Worm (Caenorhabditis elegans) whole organism, L1 larva: Measurements from ENCODE around the gene C26E1.1.

Experiments used
- ces-1 ChIP-seq: fragments of 150-350 bp; optimal IDR thresholded peaks from 2 replicates; lab custom pipeline; 2014; ENCODE audit warnings: missing biosample characterization, missing genetic modification reagents, missing genetic modification characterization
- egl-27 ChIP-seq, 2 experiments: fragments of 150-350 bp in 1 of 2; sonication (generic microtip); optimal IDR thresholded peaks; 3 replicates each; lab custom pipeline; 2017 to 2018; ENCODE audit warnings: missing biosample characterization in 2 of 2, missing genetic modification characterization in 2 of 2, missing genetic modification reagents in 2 of 2
- fkh-8 ChIP-seq: sonication (generic microtip); optimal IDR thresholded peaks from 2 replicates; lab custom pipeline; 2016; ENCODE audit warnings: mild to moderate bottlenecking, missing genetic modification characterization, missing compliant biosample characterization
- lsy-2 ChIP-seq, 2 experiments: fragments of 150-350 bp; optimal IDR thresholded peaks; 2 replicates each; lab custom pipeline; 2014; ENCODE audit warnings: missing biosample characterization in 2 of 2, missing genetic modification characterization in 2 of 2
- nhr-11 ChIP-seq: fragments of 150-350 bp; optimal IDR thresholded peaks from 2 replicates; lab custom pipeline; 2014; ENCODE audit warnings: missing biosample characterization, missing genetic modification characterization
- snpc-4 ChIP-seq: fragments of 150-350 bp; optimal IDR thresholded peaks from 2 replicates; lab custom pipeline; 2014; ENCODE audit warnings: missing biosample characterization, missing genetic modification characterization
- tbx-2 ChIP-seq: sonication (generic microtip); optimal IDR thresholded peaks from 2 replicates; lab custom pipeline; 2016; ENCODE audit warnings: missing genetic modification characterization, missing compliant biosample characterization
- unc-86 ChIP-seq: sonication (generic microtip); optimal IDR thresholded peaks from 2 replicates; lab custom pipeline; 2016; ENCODE audit warnings: missing genetic modification characterization, missing compliant biosample characterization
- zip-4 ChIP-seq: fragments of 200-800 bp; sonication (Bioruptor generic); optimal IDR thresholded peaks from 2 replicates; lab custom pipeline; 2018; ENCODE audit warnings: mild to moderate bottlenecking, missing genetic modification characterization, moderate library complexity, missing compliant biosample characterization
- ztf-4 ChIP-seq: fragments of 150-350 bp; optimal IDR thresholded peaks from 2 replicates; lab custom pipeline; 2014; ENCODE audit warnings: missing biosample characterization, missing genetic modification characterization

ce11 chrV:13308616-13309015 is 11.3 kb downstream of the C26E1.1 start, which contains the start of gene C50B6.1:
- TF ChIP-seq unc-86 (tag; lab: Kevin White, UChicago) (no peak), ztf-4 (no peak), tbx-2 (tag; lab: Kevin White, UChicago) (no peak), egl-27 (tag; optimal IDR thresholded peaks at IDR 0.05; lab: Kevin White, UChicago) (no peak), nhr-11 (tag; lab: Kevin White, UChicago) (no peak), ces-1 (GFP tag; lab: Kevin White, UChicago) (no peak), lsy-2 (tag; optimal IDR thresholded peaks at IDR 0.05; lab: Kevin White, UChicago) (no peak), fkh-8 (no peak), snpc-4 (tag; lab: Kevin White, UChicago) (no peak), zip-4 (no peak)
